Worm (Caenorhabditis elegans) whole organism, L3 larva: Measurements from ENCODE around the gene M163.1.

Experiments
- R02D3.7 ChIP-seq: fragments of 150-350 bp; optimal IDR thresholded peaks from 2 replicates; lab custom pipeline; 2014; ENCODE audit warnings: missing biosample characterization, missing genetic modification characterization
- ZK546.5 ChIP-seq: sonication (generic microtip); optimal IDR thresholded peaks from 2 replicates; lab custom pipeline; 2017; ENCODE audit warnings: missing biosample characterization, missing genetic modification characterization
- aly-2 ChIP-seq: fragments of 150-350 bp; optimal IDR thresholded peaks from 2 replicates; lab custom pipeline; 2014; ENCODE audit warnings: missing biosample characterization, missing genetic modification characterization
- ama-1 ChIP-seq: fragments of 150-350 bp; optimal IDR thresholded peaks from 2 replicates; lab custom pipeline; 2018
- ceh-82 ChIP-seq: fragments of 150-350 bp; optimal IDR thresholded peaks from 2 replicates; lab custom pipeline; 2014; ENCODE audit warnings: missing biosample characterization, missing genetic modification characterization
- ceh-9 ChIP-seq: sonication (generic microtip); optimal IDR thresholded peaks from 2 replicates; lab custom pipeline; 2018; ENCODE audit warnings: missing biosample characterization, missing genetic modification characterization
- daf-12 ChIP-seq: fragments of 150-350 bp; optimal IDR thresholded peaks from 2 replicates; lab custom pipeline; 2014; ENCODE audit warnings: missing biosample characterization, missing genetic modification reagents, missing genetic modification characterization
- egl-27 ChIP-seq: sonication (generic microtip); optimal IDR thresholded peaks from 4 replicates; lab custom pipeline; 2017; ENCODE audit warnings: missing biosample characterization, missing genetic modification reagents, missing genetic modification characterization
- egl-5 ChIP-seq: fragments of 150-350 bp; optimal IDR thresholded peaks from 2 replicates; lab custom pipeline; 2017; ENCODE audit warnings: missing biosample characterization, missing genetic modification reagents, missing genetic modification characterization, inconsistent platforms
- elt-1 ChIP-seq: fragments of 150-350 bp; optimal IDR thresholded peaks from 2 replicates; lab custom pipeline; 2014; ENCODE audit warnings: missing biosample characterization, missing genetic modification characterization
- elt-2 ChIP-seq: sonication (generic microtip); optimal IDR thresholded peaks from 2 replicates; lab custom pipeline; 2016; ENCODE audit warnings: missing genetic modification reagents, mild to moderate bottlenecking, missing genetic modification characterization, missing compliant biosample characterization
- elt-3 ChIP-seq, 3 experiments: fragments of 150-350 bp in 1 of 3; sonication (generic microtip) in 2 of 3; optimal IDR thresholded peaks; 2 replicates in 2 of 3; 4 replicates in 1 of 3; lab custom pipeline; 2014 to 2017; ENCODE audit warnings: missing biosample characterization in 3 of 3, missing genetic modification characterization in 3 of 3
- fkh-2 ChIP-seq: fragments of 150-350 bp; optimal IDR thresholded peaks from 2 replicates; lab custom pipeline; 2014; ENCODE audit warnings: missing biosample characterization, missing genetic modification reagents, missing genetic modification characterization
- hmg-11 ChIP-seq: sonication (generic microtip); optimal IDR thresholded peaks from 2 replicates; lab custom pipeline; 2016; ENCODE audit warnings: missing genetic modification characterization, missing compliant biosample characterization
- jun-1 ChIP-seq: fragments of 150-350 bp; optimal IDR thresholded peaks from 2 replicates; lab custom pipeline; 2014; ENCODE audit warnings: missing biosample characterization, missing genetic modification reagents, missing genetic modification characterization
- lin-39 ChIP-seq: fragments of 150-350 bp; optimal IDR thresholded peaks from 2 replicates; lab custom pipeline; 2018; ENCODE audit warnings: missing biosample characterization, missing genetic modification reagents, missing genetic modification characterization
- mdl-1 ChIP-seq: fragments of 150-350 bp; optimal IDR thresholded peaks from 2 replicates; lab custom pipeline; 2014; ENCODE audit warnings: missing biosample characterization, missing genetic modification characterization
- mml-1 ChIP-seq: fragments of 150-350 bp; sonication (generic microtip); optimal IDR thresholded peaks from 3 replicates; lab custom pipeline; 2014; ENCODE audit warnings: missing biosample characterization, missing genetic modification characterization
- nfya-1 ChIP-seq: sonication (generic microtip); optimal IDR thresholded peaks from 2 replicates; lab custom pipeline; 2017; ENCODE audit warnings: missing genetic modification characterization, mild to moderate bottlenecking, missing compliant biosample characterization, antibody characterized with exemption, moderate library complexity; ENCODE audit not compliant: insufficient read depth
- nhr-12 ChIP-seq: fragments of 150-350 bp; optimal IDR thresholded peaks from 2 replicates; lab custom pipeline; 2014; ENCODE audit warnings: missing biosample characterization, missing genetic modification characterization
- nhr-23 ChIP-seq: fragments of 150-350 bp; optimal IDR thresholded peaks from 2 replicates; lab custom pipeline; 2014; ENCODE audit warnings: missing biosample characterization, missing genetic modification reagents, missing genetic modification characterization
- nhr-25 ChIP-seq: sonication (generic microtip); optimal IDR thresholded peaks from 2 replicates; lab custom pipeline; 2017; ENCODE audit warnings: missing biosample characterization, missing genetic modification characterization
- nhr-28 ChIP-seq: fragments of 150-350 bp; optimal IDR thresholded peaks from 2 replicates; lab custom pipeline; 2014; ENCODE audit warnings: missing biosample characterization, missing genetic modification characterization
- nhr-43 ChIP-seq: sonication (generic microtip); optimal IDR thresholded peaks from 2 replicates; lab custom pipeline; 2016; ENCODE audit warnings: mild to moderate bottlenecking, missing genetic modification characterization, missing compliant biosample characterization; ENCODE audit not compliant: poor library complexity, severe bottlenecking
- nhr-77 ChIP-seq: fragments of 150-350 bp; optimal IDR thresholded peaks from 2 replicates; lab custom pipeline; 2014; ENCODE audit warnings: missing biosample characterization, missing genetic modification characterization
- pha-4 ChIP-seq: fragments of 150-350 bp; optimal IDR thresholded peaks from 2 replicates; lab custom pipeline; 2014; ENCODE audit warnings: missing biosample characterization, missing genetic modification reagents, missing genetic modification characterization
- pqm-1 ChIP-seq: fragments of 150-350 bp; optimal IDR thresholded peaks from 2 replicates; lab custom pipeline; 2017; ENCODE audit warnings: missing biosample characterization, missing genetic modification characterization, inconsistent platforms
- sea-2 ChIP-seq: fragments of 150-350 bp; sonication (generic microtip); optimal IDR thresholded peaks from 4 replicates; lab custom pipeline; 2014; ENCODE audit warnings: missing biosample characterization, missing genetic modification reagents, missing genetic modification characterization
- snpc-4 ChIP-seq: fragments of 150-350 bp; optimal IDR thresholded peaks from 2 replicates; lab custom pipeline; 2014; ENCODE audit warnings: missing biosample characterization, missing genetic modification characterization
- tbx-2 ChIP-seq: sonication (generic microtip); optimal IDR thresholded peaks from 2 replicates; lab custom pipeline; 2016; ENCODE audit warnings: mild to moderate bottlenecking, missing genetic modification characterization, missing compliant biosample characterization
- unc-62 ChIP-seq: fragments of 150-350 bp; sonication (generic microtip); optimal IDR thresholded peaks from 4 replicates; lab custom pipeline; 2014; ENCODE audit warnings: missing biosample characterization, missing genetic modification reagents, missing genetic modification characterization
- zag-1 ChIP-seq: fragments of 150-350 bp; optimal IDR thresholded peaks from 2 replicates; lab custom pipeline; 2014; ENCODE audit warnings: missing biosample characterization, missing genetic modification characterization

The M163.1 gene

DNA sequence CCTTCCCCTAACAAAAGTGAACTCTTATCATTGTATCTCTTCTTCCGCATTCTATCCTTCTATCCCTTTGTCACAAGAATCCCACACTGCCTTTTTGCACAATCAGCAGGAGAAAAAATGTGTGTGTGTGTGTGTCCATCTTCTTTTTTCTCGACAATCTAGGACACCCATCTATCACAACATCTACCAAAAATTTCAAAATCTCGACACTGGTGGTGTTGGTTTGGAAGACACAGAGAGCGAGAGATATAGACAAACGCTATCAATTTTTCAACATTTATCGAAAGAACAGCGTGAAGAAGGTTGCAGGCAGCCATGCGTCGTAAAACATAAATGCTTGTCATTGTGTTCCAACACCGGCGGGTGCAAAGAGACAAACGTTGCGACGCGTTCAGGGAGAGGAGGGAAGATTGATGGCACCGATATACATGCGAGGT, 5.2 kb upstream of the M163.1 start (continued):
- no peak for TF ChIP-seq nhr-77 (tag; lab: Kevin White, UChicago)
- peak; percentile 58 for TF ChIP-seq lin-39
- no peak for TF ChIP-seq ZK546.5 (tag; lab: Kevin White, UChicago)
- TF ChIP-seq daf-12 (tag; lab: Kevin White, UChicago), result no peak
- TF ChIP-seq pha-4 (tag; lab: Kevin White, UChicago), result no peak
- TF ChIP-seq nfya-1 (tag; lab: Kevin White, UChicago), result peak; percentile 45
- peak; percentile 15 for TF ChIP-seq egl-27
- TF ChIP-seq fkh-2 (tag; lab: Kevin White, UChicago), result no peak
- TF ChIP-seq hmg-11 (tag; lab: Kevin White, UChicago), result no peak
- no peak for TF ChIP-seq jun-1 (tag; lab: Kevin White, UChicago)
- no peak for TF ChIP-seq R02D3.7
- no peak for TF ChIP-seq tbx-2
- TF ChIP-seq nhr-28 (tag; lab: Kevin White, UChicago), result no peak
- no peak for TF ChIP-seq aly-2 (tag; lab: Kevin White, UChicago)

ce11 chrX:14507992-14508391, 4.4 kb upstream of the M163.1 start:
- peak; percentile 42 for TF ChIP-seq nhr-23
- peak; percentile 79 for TF ChIP-seq elt-1 (tag; lab: Kevin White, UChicago)
- TF ChIP-seq nhr-25 (tag; lab: Kevin White, UChicago), result peak; percentile 98
- peak; percentile 8 for TF ChIP-seq egl-27
- TF ChIP-seq ama-1 (lab: Kevin White, UChicago), result no peak
- peak; percentile 77 for TF ChIP-seq nhr-43 (tag; lab: Kevin White, UChicago)
- TF ChIP-seq unc-62 (GFP tag; lab: Kevin White, UChicago), result peak; percentile 38
- peak in 1 of 3 experiments; percentile 35 for TF ChIP-seq elt-3 (tag; optimal IDR thresholded peaks at IDR 0.05; lab: Kevin White, UChicago)
- TF ChIP-seq ZK546.5 (tag; lab: Kevin White, UChicago), result no peak

DNA sequence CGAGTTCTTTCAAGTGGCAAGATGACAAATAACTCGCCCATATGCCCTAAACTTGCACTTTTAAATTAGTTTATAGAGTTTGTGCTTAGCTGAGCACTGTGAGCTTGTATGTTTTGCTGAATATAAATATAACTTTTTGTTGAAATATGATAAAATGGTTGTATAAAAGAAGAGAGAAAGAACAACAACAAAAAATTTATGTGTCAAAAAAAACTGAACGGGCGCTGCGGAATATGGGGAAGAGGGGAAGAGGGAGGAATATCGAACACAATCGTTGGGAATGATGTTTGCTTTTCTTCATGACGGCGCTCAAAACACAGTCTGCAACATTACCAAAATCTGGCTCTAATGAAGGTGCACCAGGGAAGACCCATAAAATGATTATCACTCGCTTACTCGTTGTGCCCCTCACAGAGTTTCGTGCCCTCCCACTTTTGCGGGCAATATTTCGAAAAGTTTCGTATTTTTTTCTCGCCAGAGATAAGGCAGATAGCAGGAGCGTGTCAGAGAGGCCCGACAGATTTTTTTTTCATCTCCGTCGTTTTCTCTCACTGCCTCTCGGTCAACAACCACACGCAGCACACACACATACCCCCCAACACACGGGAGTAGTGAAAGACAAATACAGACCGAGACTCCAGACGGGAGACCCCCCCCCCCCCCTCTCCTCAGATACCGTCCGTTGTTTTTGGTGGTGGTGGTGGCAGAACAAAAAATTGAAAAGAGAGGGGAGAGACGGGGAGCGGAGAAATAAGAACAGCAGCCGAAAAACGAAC, 2.1 kb upstream of the M163.1 start:
- TF ChIP-seq snpc-4 (tag; lab: Kevin White, UChicago) (no peak), elt-2 (tag; lab: Kevin White, UChicago) (peak; percentile 94), egl-5 (tag; lab: Kevin White, UChicago) (no peak), sea-2 (GFP tag; lab: Kevin White, UChicago) (no peak), jun-1 (tag; lab: Kevin White, UChicago) (peak; percentile 66), nhr-12 (tag; lab: Kevin White, UChicago) (no peak), R02D3.7 (peak; percentile 33), ZK546.5 (tag; lab: Kevin White, UChicago) (no peak), zag-1 (tag; lab: Kevin White, UChicago) (no peak), pqm-1 (tag; lab: Kevin White, UChicago) (peak; percentile 66), ama-1 (lab: Kevin White, UChicago) (no peak), nhr-77 (tag; lab: Kevin White, UChicago) (peak; percentile 56), hmg-11 (tag; lab: Kevin White, UChicago) (peak; percentile 35), elt-3 (tag; optimal IDR thresholded peaks at IDR 0.05; lab: Kevin White, UChicago) (peak in 2 of 3 experiments; percentile 28 to 70), egl-27 (peak; percentile 50), nfya-1 (tag; lab: Kevin White, UChicago) (no peak), mdl-1 (tag; lab: Kevin White, UChicago) (peak; percentile 30), pha-4 (tag; lab: Kevin White, UChicago) (peak; percentile 94)

DNA sequence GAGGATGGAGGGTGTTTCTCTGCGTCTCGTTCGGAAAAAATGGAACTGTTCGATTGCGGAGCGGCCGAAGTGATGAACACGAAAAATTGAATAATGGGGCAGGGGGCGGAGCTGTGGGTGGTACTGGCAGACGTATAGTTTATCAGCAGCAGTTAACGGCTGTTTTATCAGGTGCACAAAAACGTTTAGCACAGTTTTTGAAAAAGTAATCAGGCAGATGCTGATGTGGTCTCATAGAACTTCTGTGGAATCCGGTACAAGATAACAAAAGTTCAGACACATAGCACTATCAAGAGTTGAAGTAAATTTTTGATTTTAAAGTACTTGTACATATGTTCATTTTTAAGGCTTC, 903 bp upstream of the M163.1 start:
- TF ChIP-seq elt-2 (tag; lab: Kevin White, UChicago), result peak; percentile 87
- no peak for TF ChIP-seq ceh-9 (tag; lab: Kevin White, UChicago)
- peak; percentile 40 for TF ChIP-seq pqm-1 (tag; lab: Kevin White, UChicago)
- TF ChIP-seq jun-1 (tag; lab: Kevin White, UChicago), result peak; percentile 34
- no peak for TF ChIP-seq zag-1 (tag; lab: Kevin White, UChicago)
- TF ChIP-seq ceh-82, result no peak
- no peak for TF ChIP-seq R02D3.7
- TF ChIP-seq mml-1 (tag; lab: Kevin White, UChicago), result no peak
- no peak for TF ChIP-seq snpc-4 (tag; lab: Kevin White, UChicago)
